Worm (Caenorhabditis elegans) whole organism, mixed stage, embryonic: Measurements from ENCODE around the gene M106.3.

ENCODE experiments used
- M03D4.4 ChIP-seq: sonication (generic microtip); optimal IDR thresholded peaks from 2 replicates; lab custom pipeline; 2017; ENCODE audit warnings: mild to moderate bottlenecking, missing genetic modification characterization, missing compliant biosample characterization
- blmp-1 ChIP-seq: fragments of 150-350 bp; optimal IDR thresholded peaks from 2 replicates; lab custom pipeline; 2014; ENCODE audit warnings: missing biosample characterization, missing genetic modification characterization
- ceh-39 ChIP-seq: fragments of 150-350 bp; optimal IDR thresholded peaks from 2 replicates; lab custom pipeline; 2014; ENCODE audit warnings: missing biosample characterization, missing genetic modification characterization
- ceh-43 ChIP-seq: fragments of 200-800 bp; sonication (Bioruptor generic); optimal IDR thresholded peaks from 2 replicates; lab custom pipeline; 2018; ENCODE audit warnings: mild to moderate bottlenecking, missing genetic modification characterization, moderate library complexity, missing compliant biosample characterization
- ceh-83 ChIP-seq: fragments of 200-800 bp; sonication (Bioruptor generic); optimal IDR thresholded peaks from 2 replicates; lab custom pipeline; 2018; ENCODE audit warnings: mild to moderate bottlenecking, missing genetic modification characterization, missing compliant biosample characterization
- ces-1 ChIP-seq: fragments of 150-350 bp; optimal IDR thresholded peaks from 2 replicates; lab custom pipeline; 2014; ENCODE audit warnings: missing biosample characterization, missing genetic modification reagents, missing genetic modification characterization
- cnd-1 ChIP-seq: fragments of 200-800 bp; sonication (Bioruptor generic); optimal IDR thresholded peaks from 2 replicates; lab custom pipeline; 2018; ENCODE audit warnings: mild to moderate bottlenecking, missing genetic modification characterization, missing compliant biosample characterization
- drap-1 ChIP-seq: fragments of 200-800 bp; sonication (Bioruptor generic); optimal IDR thresholded peaks from 3 replicates; lab custom pipeline; 2018; ENCODE audit warnings: mild to moderate bottlenecking, missing genetic modification characterization, missing compliant biosample characterization
- elt-1 ChIP-seq: sonication (generic microtip); optimal IDR thresholded peaks from 2 replicates; lab custom pipeline; 2017; ENCODE audit warnings: missing genetic modification characterization, mild to moderate bottlenecking, missing compliant biosample characterization, antibody characterized with exemption, moderate library complexity, borderline replicate concordance; ENCODE audit not compliant: insufficient read depth
- flh-1 ChIP-seq: fragments of 200-800 bp; sonication (Bioruptor generic); optimal IDR thresholded peaks from 2 replicates; lab custom pipeline; 2018; ENCODE audit warnings: mild to moderate bottlenecking, missing genetic modification characterization, moderate library complexity, missing compliant biosample characterization
- ham-2 ChIP-seq: fragments of 200-800 bp; sonication (Bioruptor generic); optimal IDR thresholded peaks from 2 replicates; lab custom pipeline; 2018; ENCODE audit warnings: mild to moderate bottlenecking, missing genetic modification characterization, missing compliant biosample characterization
- hlh-1 ChIP-seq: fragments of 150-350 bp; optimal IDR thresholded peaks from 2 replicates; lab custom pipeline; 2014; ENCODE audit warnings: missing biosample characterization, missing genetic modification reagents, missing genetic modification characterization
- lin-13 ChIP-seq: fragments of 150-350 bp; optimal IDR thresholded peaks from 2 replicates; lab custom pipeline; 2014; ENCODE audit warnings: missing biosample characterization, missing genetic modification characterization
- lin-32 ChIP-seq: fragments of 200-800 bp; sonication (Bioruptor generic); optimal IDR thresholded peaks from 2 replicates; lab custom pipeline; 2018; ENCODE audit warnings: mild to moderate bottlenecking, missing genetic modification characterization, missing compliant biosample characterization
- lsy-2 ChIP-seq: fragments of 150-350 bp; optimal IDR thresholded peaks from 2 replicates; lab custom pipeline; 2014; ENCODE audit warnings: missing biosample characterization, missing genetic modification characterization
- mep-1 ChIP-seq: fragments of 150-350 bp; optimal IDR thresholded peaks from 2 replicates; lab custom pipeline; 2017; ENCODE audit warnings: missing biosample characterization, missing genetic modification reagents, missing genetic modification characterization, inconsistent platforms
- mls-2 ChIP-seq: sonication (generic microtip); optimal IDR thresholded peaks from 2 replicates; lab custom pipeline; 2016; ENCODE audit warnings: mild to moderate bottlenecking, missing genetic modification characterization, moderate library complexity, missing compliant biosample characterization
- nhr-12 ChIP-seq: fragments of 150-350 bp; optimal IDR thresholded peaks from 2 replicates; lab custom pipeline; 2014; ENCODE audit warnings: missing biosample characterization, missing genetic modification characterization
- nhr-2 ChIP-seq: fragments of 150-350 bp; optimal IDR thresholded peaks from 2 replicates; lab custom pipeline; 2014; ENCODE audit warnings: missing biosample characterization, missing genetic modification characterization
- nhr-237 ChIP-seq: fragments of 150-350 bp; optimal IDR thresholded peaks from 2 replicates; lab custom pipeline; 2014; ENCODE audit warnings: missing biosample characterization, missing genetic modification characterization
- nhr-28 ChIP-seq: fragments of 150-350 bp; optimal IDR thresholded peaks from 2 replicates; lab custom pipeline; 2014; ENCODE audit warnings: missing biosample characterization, missing genetic modification characterization
- pha-4 ChIP-seq: fragments of 150-350 bp; optimal IDR thresholded peaks from 2 replicates; lab custom pipeline; 2018; ENCODE audit warnings: missing biosample characterization, missing genetic modification reagents, missing genetic modification characterization
- sem-2 ChIP-seq: fragments of 200-800 bp; sonication (Bioruptor generic); optimal IDR thresholded peaks from 2 replicates; lab custom pipeline; 2018; ENCODE audit warnings: mild to moderate bottlenecking, missing genetic modification characterization, missing compliant biosample characterization
- sptf-1 ChIP-seq: sonication (generic microtip); optimal IDR thresholded peaks from 2 replicates; lab custom pipeline; 2017; ENCODE audit warnings: mild to moderate bottlenecking, missing genetic modification characterization, moderate library complexity, missing compliant biosample characterization
- tbx-8 ChIP-seq: fragments of 200-800 bp; sonication (Bioruptor generic); optimal IDR thresholded peaks from 2 replicates; lab custom pipeline; 2018; ENCODE audit warnings: mild to moderate bottlenecking, missing genetic modification characterization, moderate library complexity, missing compliant biosample characterization
- unc-120 ChIP-seq: sonication (generic microtip); optimal IDR thresholded peaks from 2 replicates; lab custom pipeline; 2017; ENCODE audit warnings: missing genetic modification characterization, missing compliant biosample characterization; ENCODE audit not compliant: poor library complexity, severe bottlenecking
- unc-39 ChIP-seq: fragments of 150-350 bp; optimal IDR thresholded peaks from 2 replicates; lab custom pipeline; 2014; ENCODE audit warnings: missing biosample characterization, missing genetic modification characterization
- zip-8 ChIP-seq: fragments of 150-350 bp; optimal IDR thresholded peaks from 2 replicates; lab custom pipeline; 2014; ENCODE audit warnings: missing biosample characterization, missing genetic modification characterization
- ztf-11 ChIP-seq: fragments of 150-350 bp; optimal IDR thresholded peaks from 2 replicates; lab custom pipeline; 2014; ENCODE audit warnings: missing biosample characterization, missing genetic modification characterization

The M106.3 gene

ce11 chrII:10885250-10885649, 24.5 kb upstream of the M106.3 start:
- TF ChIP-seq mls-2 (tag; lab: Kevin White, UChicago) (no peak), lsy-2 (tag; lab: Kevin White, UChicago) (no peak), nhr-2 (no peak), ztf-11 (tag; lab: Kevin White, UChicago) (no peak), ham-2 (GFP tag; lab: Kevin White, UChicago) (no peak), mep-1 (tag; lab: Kevin White, UChicago) (no peak), tbx-8 (no peak), pha-4 (tag; lab: Kevin White, UChicago) (no peak)

- TF ChIP-seq ceh-43 (GFP tag; lab: Kevin White, UChicago): no peak
- TF ChIP-seq nhr-2: no peak
- no peak for TF ChIP-seq elt-1
- no peak for TF ChIP-seq mls-2 (tag; lab: Kevin White, UChicago)
- no peak for TF ChIP-seq flh-1 (GFP tag; lab: Kevin White, UChicago)
- no peak for TF ChIP-seq nhr-28 (tag; lab: Kevin White, UChicago)
These were observed 23.7 kb upstream of the M106.3 start, which contains the start of gene egg-3 for ce11 chrII:10884396-10884795. Gene egg-3 (minus strand): TSS chrII:10884441.

DNA sequence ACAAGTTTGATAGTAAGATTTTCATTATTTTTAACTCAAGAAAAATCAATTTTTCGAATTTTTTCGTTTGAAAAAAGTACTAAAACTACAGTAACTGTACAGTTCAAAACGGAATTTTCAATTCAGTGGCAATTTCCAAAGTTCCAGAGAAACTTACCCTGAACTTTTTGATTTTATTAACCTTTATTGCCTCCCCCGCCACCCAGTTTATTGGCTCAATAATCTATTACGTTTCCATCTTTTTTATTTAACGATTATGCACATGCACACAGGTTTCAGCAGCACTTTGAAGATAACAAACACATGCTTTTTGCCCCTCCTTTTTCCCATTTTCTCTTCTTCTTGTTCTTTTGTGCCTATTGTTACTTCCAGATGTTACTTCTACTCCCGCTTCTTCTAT, 19.9 kb upstream of the M106.3 start, which contains the start of gene lurp-1:
TSS of gene lurp-1 (plus strand) at position 301 of the 400 bp plus-strand sequence.
- TF ChIP-seq unc-120 (tag; lab: Kevin White, UChicago) (no peak), sptf-1 (tag; lab: Kevin White, UChicago) (no peak), M03D4.4 (tag; lab: Kevin White, UChicago) (no peak), lin-32 (GFP tag; lab: Kevin White, UChicago) (no peak), ham-2 (GFP tag; lab: Kevin White, UChicago) (no peak), blmp-1 (no peak), pha-4 (tag; lab: Kevin White, UChicago) (no peak)
- TF ChIP-seq, all 35 proteins: peak for 0

- TF ChIP-seq M03D4.4 (tag; lab: Kevin White, UChicago) (no peak), ceh-83 (GFP tag; lab: Kevin White, UChicago) (no peak), ceh-39 (tag; lab: Kevin White, UChicago) (no peak), blmp-1 (no peak), lin-13 (no peak), ceh-43 (GFP tag; lab: Kevin White, UChicago) (no peak), flh-1 (GFP tag; lab: Kevin White, UChicago) (no peak), nhr-2 (no peak), unc-39 (tag; lab: Kevin White, UChicago) (no peak), mls-2 (tag; lab: Kevin White, UChicago) (no peak), nhr-12 (tag; lab: Kevin White, UChicago) (no peak), zip-8 (tag; lab: Kevin White, UChicago) (no peak), elt-1 (no peak), hlh-1 (tag; lab: Kevin White, UChicago) (no peak), ham-2 (GFP tag; lab: Kevin White, UChicago) (no peak), lsy-2 (tag; lab: Kevin White, UChicago) (no peak), sem-2 (GFP tag; lab: Kevin White, UChicago) (no peak), ztf-11 (tag; lab: Kevin White, UChicago) (no peak)
These were observed 12.9 kb upstream of the M106.3 start, which contains the start of gene orc-2 for ce11 chrII:10873631-10874030. Gene orc-2 (plus strand): TSS chrII:10873931.

DNA sequence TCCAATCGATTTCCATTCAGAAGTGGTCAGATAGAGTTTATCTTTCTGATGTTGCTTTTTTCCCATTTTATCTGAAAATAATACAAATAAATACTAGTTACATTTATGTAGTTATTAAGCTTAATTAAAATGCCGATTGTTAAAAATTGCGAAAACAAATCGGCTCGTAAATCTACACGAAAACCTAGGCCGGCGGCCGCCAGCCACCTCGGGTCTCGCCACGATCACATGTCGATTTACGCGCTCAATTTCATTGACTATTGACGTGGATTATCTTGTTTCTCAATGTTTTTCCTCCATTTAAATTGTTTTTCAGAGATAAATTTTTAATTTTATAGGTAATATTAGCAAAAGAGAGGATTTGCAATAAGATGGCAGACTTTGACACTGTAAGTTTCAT, 11.8 kb upstream of the M106.3 start, which contains the start of the genes cyn-4 and copz-1:
TSS of gene cyn-4 (minus strand) at position 71 of the 400 bp plus-strand sequence.
TSS of gene copz-1 (plus strand) at position 339 of the 400 bp plus-strand sequence.
- TF ChIP-seq mls-2 (tag; lab: Kevin White, UChicago) (peak; percentile 41), nhr-237 (tag; lab: Kevin White, UChicago) (peak; percentile 28), lsy-2 (tag; lab: Kevin White, UChicago) (peak; percentile 78), sem-2 (GFP tag; lab: Kevin White, UChicago) (no peak), blmp-1 (no peak), nhr-2 (peak; percentile 2), sptf-1 (tag; lab: Kevin White, UChicago) (peak; percentile 49), hlh-1 (tag; lab: Kevin White, UChicago) (peak; percentile 3), pha-4 (tag; lab: Kevin White, UChicago) (peak; percentile 75), mep-1 (tag; lab: Kevin White, UChicago) (peak; percentile 61), ceh-39 (tag; lab: Kevin White, UChicago) (peak; percentile 67), flh-1 (GFP tag; lab: Kevin White, UChicago) (no peak), lin-13 (peak; percentile 43), ces-1 (peak; percentile 81)

- no peak for TF ChIP-seq unc-39 (tag; lab: Kevin White, UChicago)
- TF ChIP-seq drap-1 (GFP tag; lab: Kevin White, UChicago): no peak
- TF ChIP-seq cnd-1 (tag; lab: Kevin White, UChicago): no peak
These were observed 10.0 kb upstream of the M106.3 start for ce11 chrII:10870698-10871097.
